Fruit fly (Drosophila melanogaster) whole organism, embryonic: ENCODE measurements around the gene Nak.

Experiments
- Adf1 ChIP-seq: fragments of 200-800 bp; sonication (Bioruptor generic); IDR thresholded peaks from 2 replicates; pipeline ENCODE4 v1.3.6; 2022; ENCODE audit warnings: missing biosample characterization, missing genetic modification characterization
- B-H2 ChIP-seq: fragments of 200-800 bp; sonication (Bioruptor generic); optimal IDR thresholded peaks from 2 replicates; lab custom pipeline; 2018; ENCODE audit warnings: missing biosample characterization, mild to moderate bottlenecking, missing genetic modification characterization
- C15 ChIP-seq: fragments of 200-800 bp; sonication (Bioruptor generic); IDR thresholded peaks from 3 replicates; pipeline ENCODE4 v1.3.6; 2022; ENCODE audit warnings: missing biosample characterization, missing genetic modification characterization
- CG10267 ChIP-seq: fragments of 200-800 bp; sonication (Bioruptor generic); optimal IDR thresholded peaks from 2 replicates; lab custom pipeline; 2018; ENCODE audit warnings: missing biosample characterization, mild to moderate bottlenecking, missing genetic modification characterization, moderate library complexity
- CG10366 ChIP-seq: fragments of 200-800 bp; sonication (Bioruptor generic); IDR thresholded peaks from 2 replicates; pipeline ENCODE4 v1.3.6; 2022; ENCODE audit warnings: missing biosample characterization, missing genetic modification characterization
- CG12659 ChIP-seq: fragments of 200-800 bp; sonication (Bioruptor generic); optimal IDR thresholded peaks from 3 replicates; lab custom pipeline; 2017; ENCODE audit warnings: mild to moderate bottlenecking, missing biosample characterization, missing genetic modification reagents, missing genetic modification characterization
- CG13775 ChIP-seq: fragments of 200-800 bp; sonication (Bioruptor generic); optimal IDR thresholded peaks from 3 replicates; lab custom pipeline; 2017; ENCODE audit warnings: missing biosample characterization, mild to moderate bottlenecking, missing genetic modification characterization
- CG14014 ChIP-seq: fragments of 200-800 bp; sonication (Bioruptor generic); IDR thresholded peaks from 2 replicates; pipeline ENCODE4 v1.3.6; 2022; ENCODE audit warnings: missing biosample characterization, missing genetic modification characterization
- CG16779 ChIP-seq: fragments of 200-800 bp; sonication (Bioruptor generic); IDR thresholded peaks from 2 replicates; pipeline ENCODE4 v1.3.6; 2022; ENCODE audit warnings: missing biosample characterization, missing genetic modification characterization
- CG17328 ChIP-seq: fragments of 200-800 bp; sonication (Bioruptor generic); IDR thresholded peaks from 2 replicates; pipeline ENCODE4 v1.3.6; 2022; ENCODE audit warnings: missing biosample characterization, missing genetic modification characterization
- CG17359 ChIP-seq: fragments of 200-800 bp; sonication (Bioruptor generic); optimal IDR thresholded peaks from 3 replicates; lab custom pipeline; 2018; ENCODE audit warnings: missing biosample characterization, mild to moderate bottlenecking, missing genetic modification characterization, moderate library complexity
- CG17829 ChIP-seq: fragments of 200-800 bp; optimal IDR thresholded peaks from 2 replicates; lab custom pipeline; 2019; ENCODE audit warnings: missing biosample characterization, mild to moderate bottlenecking, missing genetic modification characterization, moderate library complexity
- CG31224 ChIP-seq: fragments of 200-800 bp; sonication (Bioruptor generic); IDR thresholded peaks from 2 replicates; pipeline ENCODE4 v1.3.6; 2022; ENCODE audit warnings: missing biosample characterization, missing genetic modification characterization
- CG3847 ChIP-seq: fragments of 200-800 bp; sonication (Bioruptor generic); IDR thresholded peaks from 2 replicates; pipeline ENCODE4 v1.3.6; 2022; ENCODE audit warnings: missing biosample characterization, missing genetic modification characterization
- CG6272 ChIP-seq: fragments of 200-800 bp; sonication (Bioruptor generic); IDR thresholded peaks from 2 replicates; pipeline ENCODE4 v1.3.6; 2022; ENCODE audit warnings: missing biosample characterization, missing genetic modification characterization
- CG7372 ChIP-seq: fragments of 200-800 bp; sonication (Bioruptor generic); IDR thresholded peaks from 2 replicates; pipeline ENCODE4 v1.3.6; 2022; ENCODE audit warnings: missing biosample characterization, missing genetic modification characterization
- CG7928 ChIP-seq: fragments of 200-800 bp; sonication (Bioruptor generic); optimal IDR thresholded peaks from 2 replicates; lab custom pipeline; 2017; ENCODE audit warnings: missing biosample characterization, mild to moderate bottlenecking, missing genetic modification characterization
- D19A ChIP-seq: fragments of 200-800 bp; optimal IDR thresholded peaks from 3 replicates; lab custom pipeline; 2019; ENCODE audit warnings: missing biosample characterization, mild to moderate bottlenecking, missing genetic modification characterization, moderate library complexity
- D19B ChIP-seq: fragments of 200-800 bp; sonication (Bioruptor generic); optimal IDR thresholded peaks from 2 replicates; lab custom pipeline; 2017; ENCODE audit warnings: missing biosample characterization, mild to moderate bottlenecking, missing genetic modification characterization
- Dip3 ChIP-seq: fragments of 200-800 bp; sonication (Bioruptor generic); optimal IDR thresholded peaks from 3 replicates; lab custom pipeline; 2016; ENCODE audit warnings: missing biosample characterization, missing genetic modification characterization
- Dll ChIP-seq: fragments of 200-800 bp; sonication (Bioruptor generic); IDR thresholded peaks from 4 replicates; pipeline ENCODE4 v1.3.6; 2022; ENCODE audit warnings: missing biosample characterization, missing genetic modification characterization; ENCODE audit not compliant: partially characterized antibody
- Doc2 ChIP-seq: fragments of 200-800 bp; sonication (Bioruptor generic); IDR thresholded peaks from 2 replicates; pipeline ENCODE4 v1.3.6; 2022; ENCODE audit warnings: missing biosample characterization, missing genetic modification characterization
- H15 ChIP-seq: fragments of 200-800 bp; sonication (Bioruptor generic); IDR thresholded peaks from 3 replicates; pipeline ENCODE4 v1.3.6; 2022; ENCODE audit warnings: missing biosample characterization, missing genetic modification characterization
- H2.0 ChIP-seq: fragments of 200-800 bp; sonication (Bioruptor generic); IDR thresholded peaks from 2 replicates; pipeline ENCODE4 v1.3.6; 2022; ENCODE audit warnings: missing biosample characterization, missing genetic modification characterization
- HHEX ChIP-seq: fragments of 200-800 bp; sonication (Bioruptor generic); optimal IDR thresholded peaks from 3 replicates; lab custom pipeline; 2017; ENCODE audit warnings: missing biosample characterization, mild to moderate bottlenecking, missing genetic modification characterization, missing genetic modification reagents
- Meics ChIP-seq: fragments of 200-800 bp; sonication (Bioruptor generic); optimal IDR thresholded peaks from 2 replicates; lab custom pipeline; 2017; ENCODE audit warnings: missing biosample characterization, mild to moderate bottlenecking, missing genetic modification characterization
- Mrtf ChIP-seq: fragments of 200-800 bp; sonication (Bioruptor generic); IDR thresholded peaks from 3 replicates; pipeline ENCODE4 v1.3.6; 2022; ENCODE audit warnings: missing biosample characterization, missing genetic modification characterization
- Sox100B ChIP-seq: fragments of 200-800 bp; sonication (Bioruptor generic); optimal IDR thresholded peaks from 3 replicates; lab custom pipeline; 2018; ENCODE audit warnings: missing biosample characterization, mild to moderate bottlenecking, missing genetic modification characterization
- Ssrp ChIP-seq: fragments of 200-800 bp; sonication (Bioruptor generic); optimal IDR thresholded peaks from 2 replicates; lab custom pipeline; 2018; ENCODE audit warnings: missing biosample characterization, mild to moderate bottlenecking, missing genetic modification characterization, moderate library complexity
- croc ChIP-seq: fragments of 200-800 bp; sonication (Bioruptor generic); conservative IDR thresholded peaks from 3 replicates; pipeline ENCODE4 v1.3.6; 2022; ENCODE audit warnings: missing biosample characterization, missing genetic modification characterization
- crp ChIP-seq, 2 experiments: fragments of 200-800 bp; sonication (Bioruptor generic); optimal IDR thresholded peaks; 2 replicates in 1 of 2; 3 replicates in 1 of 2; lab custom pipeline; 2017; ENCODE audit warnings: missing biosample characterization in 2 of 2, missing genetic modification characterization in 2 of 2, mild to moderate bottlenecking in 1 of 2, moderate library complexity in 1 of 2
- cwo ChIP-seq: fragments of 200-800 bp; sonication (Bioruptor generic); optimal IDR thresholded peaks from 3 replicates; lab custom pipeline; 2017; ENCODE audit warnings: missing biosample characterization, missing genetic modification characterization, mild to moderate bottlenecking, moderate library complexity, missing genetic modification reagents
- da ChIP-seq: fragments of 200-800 bp; sonication (Bioruptor generic); optimal IDR thresholded peaks from 2 replicates; lab custom pipeline; 2016; ENCODE audit warnings: missing biosample characterization, missing genetic modification characterization
- dimm ChIP-seq: fragments of 200-800 bp; sonication (Bioruptor generic); IDR thresholded peaks from 2 replicates; pipeline ENCODE4 v1.3.6; 2022; ENCODE audit warnings: missing biosample characterization, missing genetic modification characterization
- ewg ChIP-seq: fragments of 200-800 bp; sonication (Bioruptor generic); optimal IDR thresholded peaks from 3 replicates; lab custom pipeline; 2017; ENCODE audit warnings: mild to moderate bottlenecking, missing biosample characterization, missing genetic modification reagents, missing genetic modification characterization
- exex ChIP-seq: fragments of 200-800 bp; sonication (Bioruptor generic); optimal IDR thresholded peaks from 4 replicates; lab custom pipeline; 2018; ENCODE audit warnings: missing biosample characterization, mild to moderate bottlenecking, missing genetic modification characterization, moderate library complexity
- lab ChIP-seq: fragments of 200-800 bp; sonication (Bioruptor generic); optimal IDR thresholded peaks from 3 replicates; lab custom pipeline; 2017; ENCODE audit warnings: missing biosample characterization, missing genetic modification characterization, mild to moderate bottlenecking, moderate library complexity, missing genetic modification reagents
- lbe ChIP-seq: fragments of 200-800 bp; sonication (Bioruptor generic); optimal IDR thresholded peaks from 2 replicates; lab custom pipeline; 2016; ENCODE audit warnings: missing biosample characterization, mild to moderate bottlenecking, missing genetic modification characterization
- pan ChIP-seq, 4 experiments: fragments of >200 bp in 3 of 4; fragments of 200-800 bp in 1 of 4; sonication (Bioruptor generic) in 1 of 4; optimal IDR thresholded peaks in 3 of 4; IDR thresholded peaks in 1 of 4; 2 replicates each; pipeline versions ENCODE4 v1.3.6 to Lab custom; 2017 to 2022; ENCODE audit warnings: missing biosample characterization in 2 of 4, missing genetic modification characterization in 2 of 4, mixed read lengths in 1 of 4
- ranshi ChIP-seq: fragments of 200-800 bp; sonication (Bioruptor generic); IDR thresholded peaks from 2 replicates; pipeline ENCODE4 v1.3.6; 2022; ENCODE audit warnings: missing biosample characterization, missing genetic modification characterization
- scrt ChIP-seq: fragments of 200-800 bp; sonication (Bioruptor generic); optimal IDR thresholded peaks from 2 replicates; lab custom pipeline; 2018; ENCODE audit warnings: missing biosample characterization, mild to moderate bottlenecking, missing genetic modification characterization, moderate library complexity
- sd ChIP-seq: fragments of 200-800 bp; sonication (Bioruptor generic); optimal IDR thresholded peaks from 3 replicates; lab custom pipeline; 2018; ENCODE audit warnings: missing biosample characterization, mild to moderate bottlenecking, missing genetic modification characterization, moderate library complexity
- shn ChIP-seq: fragments of 200-800 bp; sonication (Bioruptor generic); optimal IDR thresholded peaks from 3 replicates; lab custom pipeline; 2016; ENCODE audit warnings: missing biosample characterization, missing genetic modification characterization
- sisA ChIP-seq: fragments of 200-800 bp; sonication (Bioruptor generic); IDR thresholded peaks from 2 replicates; pipeline ENCODE4 v1.3.6; 2022; ENCODE audit warnings: missing biosample characterization, missing genetic modification characterization
- tna ChIP-seq: fragments of 200-800 bp; sonication (Bioruptor generic); IDR thresholded peaks from 2 replicates; pipeline ENCODE4 v1.3.6; 2022; ENCODE audit warnings: missing biosample characterization, missing genetic modification characterization; ENCODE audit not compliant: partially characterized antibody
- ttk ChIP-seq: fragments of 200-800 bp; sonication (Bioruptor generic); IDR thresholded peaks from 2 replicates; pipeline ENCODE4 v2.1.2; 2022; ENCODE audit warnings: missing biosample characterization, missing genetic modification characterization
- vvl ChIP-seq: fragments of 200-800 bp; sonication (Bioruptor generic); IDR thresholded peaks from 2 replicates; pipeline ENCODE4 v1.3.6; 2022; ENCODE audit warnings: missing biosample characterization, missing genetic modification characterization
- wdn ChIP-seq: fragments of 200-800 bp; sonication (Bioruptor generic); IDR thresholded peaks from 2 replicates; pipeline ENCODE4 v1.3.6; 2022; ENCODE audit warnings: missing biosample characterization, missing genetic modification characterization

Nak gene

dm6 chr2L:18966844-18967243, 1.7 kb downstream of the Nak start (continued):
- TF ChIP-seq crp (GFP tag; optimal IDR thresholded peaks at IDR 0.05; lab: Kevin White, UChicago) = peak in 1 of 2 experiments; percentile 16
- TF ChIP-seq D19A = peak; percentile 30
- TF ChIP-seq Dip3 (GFP tag; lab: Kevin White, UChicago) = no peak
- peak; percentile 49 for TF ChIP-seq vvl (GFP tag; lab: Robert Waterston, UW)
- no peak for TF ChIP-seq Ssrp (tag; lab: Kevin White, UChicago)
- TF ChIP-seq croc (GFP tag; lab: Robert Waterston, UW) = no peak
- peak; percentile 51; the same call in 1 of the 2 replicates for TF ChIP-seq CG14014 (GFP tag; lab: Robert Waterston, UW)
- no peak for TF ChIP-seq Mrtf (GFP tag; lab: Robert Waterston, UW)
- peak; percentile 38 for TF ChIP-seq Adf1 (GFP tag; lab: Robert Waterston, UW)
- peak; percentile 26 for TF ChIP-seq Sox100B (GFP tag; lab: Kevin White, UChicago)
- TF ChIP-seq tna = no peak
- TF ChIP-seq Dll = no peak
- TF ChIP-seq dimm (GFP tag; lab: Robert Waterston, UW) = no peak
- TF ChIP-seq ranshi (GFP tag; lab: Robert Waterston, UW) = peak; percentile 45; the same call in 1 of the 2 replicates
- TF ChIP-seq exex (tag; lab: Kevin White, UChicago) = peak; percentile 23
- TF ChIP-seq C15 (GFP tag; lab: Robert Waterston, UW) = 0 out of 3 replicates have a peak, but pooled peaks have one; percentile 45
- TF ChIP-seq CG7372 = peak; percentile 55
- TF ChIP-seq HHEX (GFP tag; lab: Kevin White, UChicago) = peak; percentile 57
- TF ChIP-seq CG17829 = peak; percentile 56
- TF ChIP-seq cwo (GFP tag; lab: Kevin White, UChicago) = peak; percentile 59
- peak; percentile 82 for TF ChIP-seq D19B (GFP tag; lab: Kevin White, UChicago)
- 0 out of 2 replicates have a peak, but pooled peaks have one; percentile 31 for TF ChIP-seq CG6272
- peak; percentile 60 for TF ChIP-seq CG3847
- no peak for TF ChIP-seq CG16779
- no peak for TF ChIP-seq CG7928
- TF ChIP-seq CG17328 (GFP tag; lab: Robert Waterston, UW) = no peak
- no peak for TF ChIP-seq ewg (GFP tag; lab: Kevin White, UChicago)
- no peak for TF ChIP-seq sd
- TF ChIP-seq CG10366 (GFP tag; lab: Robert Waterston, UW) = peak; percentile 33; the same call in 1 of the 2 replicates
- TF ChIP-seq ttk (GFP tag; lab: Robert Waterston, UW) = no peak
- TF ChIP-seq pan (optimal IDR thresholded peaks at IDR 0.05; lab: Kevin White, UChicago) = no peak
- TF ChIP-seq pan (GFP tag; optimal IDR thresholded peaks at IDR 0.05 in 1 of 2, IDR thresholded peaks at IDR 0.05 in 1 of 2) = peak in 1 of 2 experiments; percentile 74
- peak; percentile 74 for TF ChIP-seq Meics
- no peak for TF ChIP-seq da (GFP tag; lab: Kevin White, UChicago)
- TF ChIP-seq CG10267 (tag; lab: Kevin White, UChicago) = peak; percentile 3
- no peak for TF ChIP-seq Doc2 (GFP tag; lab: Robert Waterston, UW)
- peak; percentile 36 for TF ChIP-seq CG17359 (tag; lab: Kevin White, UChicago)
- TF ChIP-seq B-H2 (GFP tag; lab: Kevin White, UChicago) = peak; percentile 21
- peak; percentile 65; the same call in 1 of the 2 replicates for TF ChIP-seq wdn (GFP tag; lab: Robert Waterston, UW)
- peak; percentile 79 for TF ChIP-seq lab (GFP tag; lab: Kevin White, UChicago)
- TF ChIP-seq CG31224 (GFP tag; lab: Robert Waterston, UW) = peak; percentile 62
- no peak for TF ChIP-seq shn (GFP tag; lab: Kevin White, UChicago)
- TF ChIP-seq H2.0 (GFP tag; lab: Robert Waterston, UW) = no peak
- peak; percentile 51 for TF ChIP-seq lbe (GFP tag; lab: Kevin White, UChicago)
- TF ChIP-seq CG12659 = peak; percentile 36
- TF ChIP-seq H15 = peak; percentile 11; the same call in 1 of the 3 replicates
- TF ChIP-seq sisA (GFP tag; lab: Robert Waterston, UW) = no peak
- TF ChIP-seq CG13775 (GFP tag; lab: Kevin White, UChicago) = peak; percentile 24
- TF ChIP-seq scrt (GFP tag; lab: Kevin White, UChicago) = peak; percentile 13
